Fruit fly (Drosophila melanogaster) whole organism, adult: ENCODE data around the gene Nepl8.

Experiments used
- CG11617 ChIP-seq: fragments of 200-800 bp; sonication (Bioruptor generic); optimal IDR thresholded peaks from 2 replicates; lab custom pipeline; 2017; ENCODE audit warnings: mild to moderate bottlenecking, missing biosample characterization, missing genetic modification reagents, missing genetic modification characterization
- CG12768 ChIP-seq: fragments of 200-800 bp; sonication (Bioruptor generic); optimal IDR thresholded peaks from 2 replicates; lab custom pipeline; 2017; ENCODE audit warnings: missing biosample characterization, missing genetic modification characterization, mild to moderate bottlenecking, moderate library complexity, missing genetic modification reagents
- CG14711 ChIP-seq: fragments of 200-800 bp; sonication (Bioruptor generic); optimal IDR thresholded peaks from 2 replicates; lab custom pipeline; 2018; ENCODE audit warnings: missing biosample characterization, mild to moderate bottlenecking, missing genetic modification characterization, moderate library complexity
- CG1620 ChIP-seq: fragments of 200-800 bp; sonication (Bioruptor generic); optimal IDR thresholded peaks from 2 replicates; lab custom pipeline; 2016; ENCODE audit warnings: missing biosample characterization, missing genetic modification characterization
- CG33017 ChIP-seq: fragments of 200-800 bp; sonication (Bioruptor generic); optimal IDR thresholded peaks from 2 replicates; lab custom pipeline; 2018; ENCODE audit warnings: missing biosample characterization, mild to moderate bottlenecking, missing genetic modification characterization, moderate library complexity
- CG5204 ChIP-seq: fragments of 200-800 bp; sonication (Bioruptor generic); optimal IDR thresholded peaks from 2 replicates; lab custom pipeline; 2016; ENCODE audit warnings: missing biosample characterization, missing genetic modification characterization
- CG7045 ChIP-seq: fragments of 200-800 bp; sonication (Bioruptor generic); optimal IDR thresholded peaks from 2 replicates; lab custom pipeline; 2017; ENCODE audit warnings: missing biosample characterization, mild to moderate bottlenecking, missing genetic modification characterization
- CG7101 ChIP-seq: fragments of 200-800 bp; sonication (Bioruptor generic); optimal IDR thresholded peaks from 2 replicates; lab custom pipeline; 2018; ENCODE audit warnings: missing biosample characterization, mild to moderate bottlenecking, missing genetic modification characterization, moderate library complexity
- Clk ChIP-seq: fragments of 200-800 bp; sonication (Bioruptor generic); optimal IDR thresholded peaks from 2 replicates; lab custom pipeline; 2017; ENCODE audit warnings: missing biosample characterization, missing genetic modification characterization
- Crg-1 ChIP-seq: fragments of 200-800 bp; sonication (Bioruptor generic); optimal IDR thresholded peaks from 2 replicates; lab custom pipeline; 2016; ENCODE audit warnings: missing biosample characterization, missing genetic modification characterization
- Hr96 ChIP-seq: fragments of 200-800 bp; sonication (Bioruptor generic); optimal IDR thresholded peaks from 2 replicates; lab custom pipeline; 2016; ENCODE audit warnings: missing biosample characterization, missing genetic modification characterization
- Mnt ChIP-seq: fragments of 200-800 bp; sonication (Bioruptor generic); optimal IDR thresholded peaks from 2 replicates; lab custom pipeline; 2016; ENCODE audit warnings: missing biosample characterization, mild to moderate bottlenecking, missing genetic modification characterization
- bab1 ChIP-seq: fragments of 200-800 bp; sonication (Bioruptor generic); optimal IDR thresholded peaks from 3 replicates; lab custom pipeline; 2019; ENCODE audit warnings: missing biosample characterization, mild to moderate bottlenecking, missing genetic modification characterization, moderate library complexity
- cic ChIP-seq: fragments of 200-800 bp; sonication (Bioruptor generic); optimal IDR thresholded peaks from 2 replicates; lab custom pipeline; 2017; ENCODE audit warnings: missing biosample characterization, mild to moderate bottlenecking, missing genetic modification characterization, moderate library complexity
- cnc ChIP-seq, 2 experiments: fragments of >200 bp; optimal IDR thresholded peaks; 2 replicates each; lab custom pipeline; 2017
- kay ChIP-seq: fragments of 200-800 bp; sonication (Bioruptor generic); peaks from one replicate; lab custom pipeline; 2016; ENCODE audit warnings: missing biosample characterization, missing genetic modification characterization, borderline replicate concordance
- ovo ChIP-seq: fragments of 200-800 bp; sonication (Bioruptor generic); optimal IDR thresholded peaks from 2 replicates; lab custom pipeline; 2016; ENCODE audit warnings: missing biosample characterization, missing genetic modification characterization
- pad ChIP-seq: fragments of 200-800 bp; sonication (Bioruptor generic); optimal IDR thresholded peaks from 3 replicates; lab custom pipeline; 2017; ENCODE audit warnings: missing biosample characterization, missing genetic modification characterization, mild to moderate bottlenecking, moderate library complexity, missing genetic modification reagents
- tj ChIP-seq: fragments of 200-800 bp; sonication (Bioruptor generic); optimal IDR thresholded peaks from 3 replicates; lab custom pipeline; 2017; ENCODE audit warnings: missing biosample characterization, mild to moderate bottlenecking, missing genetic modification characterization, moderate library complexity
- toe ChIP-seq: fragments of 200-800 bp; sonication (Bioruptor generic); optimal IDR thresholded peaks from 2 replicates; lab custom pipeline; 2016; ENCODE audit warnings: missing biosample characterization, missing genetic modification characterization

The Nepl8 gene

DNA sequence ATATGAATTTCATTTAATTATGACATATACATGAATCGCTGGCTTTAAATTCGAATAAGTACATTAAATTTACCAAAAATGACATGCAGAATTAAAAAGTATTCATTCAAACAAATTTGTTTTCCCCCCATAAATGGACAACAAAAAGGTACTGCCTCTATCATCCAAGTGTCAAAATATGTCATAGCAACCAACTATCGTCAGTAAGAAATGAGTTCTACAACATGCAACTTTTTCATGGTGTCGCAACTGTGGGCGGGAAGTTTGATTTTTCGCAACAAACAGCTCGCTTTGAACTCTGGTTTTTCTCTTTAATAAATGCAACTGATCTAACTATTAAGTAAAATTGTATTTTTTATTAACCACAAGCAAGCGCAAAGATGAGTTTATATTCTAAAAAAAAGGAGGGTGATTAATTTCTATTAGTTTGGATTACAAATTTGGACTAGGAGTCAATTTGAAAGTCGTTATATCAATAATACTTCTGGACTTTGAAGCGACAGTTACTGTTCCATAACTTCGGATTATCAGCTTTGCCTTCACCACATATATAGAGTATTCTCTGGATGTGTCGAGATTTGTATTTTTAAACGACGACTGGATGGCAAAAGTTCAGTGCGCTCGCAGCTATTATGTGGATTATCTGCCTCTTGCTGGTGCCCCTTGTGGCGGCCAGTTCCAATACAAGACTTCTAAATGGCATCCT is at the start of gene Nepl8:
TSS of gene Nepl8 (plus strand) at position 578 of the 706 bp plus-strand sequence.
- no peak for TF ChIP-seq ovo
- TF ChIP-seq CG33017 (tag; lab: Kevin White, UChicago), result no peak
- peak; percentile 11 for TF ChIP-seq CG1620 (GFP tag; lab: Kevin White, UChicago)
- no peak for TF ChIP-seq pad (GFP tag; lab: Kevin White, UChicago)
- no peak for TF ChIP-seq toe
- no peak for TF ChIP-seq CG14711 (tag; lab: Kevin White, UChicago)
- TF ChIP-seq Crg-1 (GFP tag; lab: Kevin White, UChicago), result peak; percentile 30
- peak; percentile 23 for TF ChIP-seq CG7101 (tag; lab: Kevin White, UChicago)
- TF ChIP-seq cic, result no peak
- TF ChIP-seq Mnt (GFP tag; lab: Kevin White, UChicago), result no peak
- TF ChIP-seq tj (GFP tag; lab: Kevin White, UChicago), result no peak
- no peak for TF ChIP-seq cnc (optimal IDR thresholded peaks at IDR 0.05; lab: Kevin White, UChicago)
- no peak for TF ChIP-seq kay
- TF ChIP-seq Clk (GFP tag; lab: Kevin White, UChicago), result no peak
- TF ChIP-seq Hr96 (GFP tag; lab: Kevin White, UChicago), result no peak
- peak; percentile 50 for TF ChIP-seq bab1 (GFP tag; lab: Kevin White, UChicago)
- TF ChIP-seq CG11617 (GFP tag; lab: Kevin White, UChicago), result no peak
- TF ChIP-seq CG5204 (GFP tag; lab: Kevin White, UChicago), result no peak
- TF ChIP-seq CG12768 (GFP tag; lab: Kevin White, UChicago), result no peak
- no peak for TF ChIP-seq CG7045 (GFP tag; lab: Kevin White, UChicago)

DNA sequence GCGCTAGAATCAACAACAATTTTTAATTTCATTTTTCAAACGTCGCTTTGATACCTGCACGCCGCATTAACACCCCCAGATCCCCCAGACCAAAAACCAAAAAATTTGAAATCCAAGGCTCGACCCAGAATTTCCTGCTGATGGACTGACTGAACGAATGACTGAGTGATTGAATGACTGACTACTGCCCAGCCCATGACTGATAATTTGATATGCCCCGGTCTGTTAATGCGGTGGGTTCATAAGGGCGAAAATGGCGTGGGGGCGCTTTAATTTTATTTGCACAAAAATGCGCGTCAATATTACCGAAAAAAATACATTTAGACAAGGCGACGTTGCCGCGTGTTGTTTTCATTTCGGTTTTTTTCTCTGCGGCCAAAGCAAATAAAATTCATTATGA is 45.3 kb upstream of the Nepl8 start:
- no peak for TF ChIP-seq tj (GFP tag; lab: Kevin White, UChicago)
- no peak for TF ChIP-seq cic
- no peak for TF ChIP-seq Crg-1 (GFP tag; lab: Kevin White, UChicago)
- no peak for TF ChIP-seq CG5204 (GFP tag; lab: Kevin White, UChicago)
- no peak for TF ChIP-seq bab1 (GFP tag; lab: Kevin White, UChicago)
- TF ChIP-seq CG7101 (tag; lab: Kevin White, UChicago), result no peak
- no peak for TF ChIP-seq Hr96 (GFP tag; lab: Kevin White, UChicago)
- TF ChIP-seq CG14711 (tag; lab: Kevin White, UChicago), result no peak

DNA sequence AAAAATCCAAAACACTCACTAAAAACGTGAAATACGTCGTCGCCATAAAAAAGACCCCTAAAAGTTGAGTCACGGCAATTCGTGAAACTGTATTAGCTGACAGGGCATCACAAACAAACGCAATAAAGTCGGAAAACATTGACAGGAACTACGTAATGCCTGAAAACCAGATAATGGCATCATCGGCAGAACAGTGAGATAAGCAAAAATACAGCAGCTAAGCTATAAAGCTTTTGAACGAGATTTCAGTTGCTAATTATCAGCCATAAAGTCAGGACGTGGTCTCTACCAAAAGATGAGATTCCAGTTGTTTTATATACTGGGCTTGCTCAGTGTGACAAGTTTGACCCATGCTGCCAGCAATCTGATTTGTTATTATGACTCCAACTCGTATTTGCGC is 42.9 kb upstream of the Nepl8 start, which contains the start of gene Idgf1:
TSS of gene Idgf1 (plus strand) at position 245 of the 400 bp plus-strand sequence.
- TF ChIP-seq ovo (no peak), CG1620 (GFP tag; lab: Kevin White, UChicago) (no peak), CG33017 (tag; lab: Kevin White, UChicago) (peak; percentile 18), kay (peak; percentile 53), tj (GFP tag; lab: Kevin White, UChicago) (peak; percentile 47)

DNA sequence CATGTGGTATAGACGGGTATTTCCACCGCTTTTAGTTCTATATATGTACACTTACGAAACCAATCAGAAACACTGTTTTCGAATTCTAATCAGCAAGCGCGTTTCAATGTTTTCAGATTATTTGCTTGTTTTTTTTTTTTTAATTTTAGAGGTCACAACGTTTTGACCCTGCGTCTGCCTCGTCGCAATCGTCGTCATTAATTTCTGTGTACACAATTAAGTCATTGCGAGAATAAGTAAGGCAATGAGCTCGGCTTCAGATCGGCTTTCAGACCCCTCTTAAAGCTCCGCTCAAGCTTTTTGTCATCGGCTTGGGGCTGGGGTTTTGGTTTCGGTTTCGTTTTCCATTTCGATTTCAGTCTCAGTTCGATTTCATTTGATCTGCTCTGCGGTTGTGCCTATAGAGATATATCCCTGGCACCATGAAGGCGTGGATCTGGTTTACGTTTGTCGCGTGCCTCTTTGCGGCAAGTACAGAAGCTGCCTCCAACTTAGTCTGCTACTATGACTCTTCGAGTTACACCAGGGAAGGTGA is 40.9 kb upstream of the Nepl8 start, which contains the start of gene Idgf2:
TSS of gene Idgf2 (plus strand) at position 356 of the 535 bp plus-strand sequence.
- no peak for TF ChIP-seq ovo
- no peak for TF ChIP-seq CG5204 (GFP tag; lab: Kevin White, UChicago)
- no peak for TF ChIP-seq CG33017 (tag; lab: Kevin White, UChicago)
- peak; percentile 80 for TF ChIP-seq pad (GFP tag; lab: Kevin White, UChicago)
- TF ChIP-seq kay, result peak; percentile 77

DNA sequence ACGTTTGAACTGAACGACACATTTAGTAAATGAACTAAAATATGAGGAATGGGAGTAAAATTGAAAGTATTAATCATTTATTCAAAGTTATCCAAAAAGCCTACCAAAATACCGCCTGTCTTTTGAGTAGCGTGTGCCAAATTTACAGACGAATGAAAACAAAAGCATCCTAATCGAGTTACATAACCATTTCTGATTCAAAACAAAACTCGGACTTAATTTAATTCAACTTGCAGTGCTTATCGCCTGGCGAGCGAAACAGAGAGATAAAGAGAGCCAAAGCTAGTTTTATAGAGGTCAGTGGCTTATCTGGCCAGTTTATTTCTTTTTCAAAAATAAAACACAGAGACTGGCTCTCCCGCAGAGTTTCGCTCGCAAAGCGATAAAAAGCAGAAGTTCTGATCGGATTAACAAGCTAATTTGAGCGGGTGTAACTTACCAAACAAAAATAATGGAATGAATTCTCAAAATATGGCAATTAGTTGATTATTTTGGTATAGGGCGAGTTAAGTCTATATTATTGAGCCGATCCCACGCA is 40.0 kb upstream of the Nepl8 start:
- TF ChIP-seq ovo, result no peak
- TF ChIP-seq kay, result peak; percentile 70
- no peak for TF ChIP-seq pad (GFP tag; lab: Kevin White, UChicago)
- no peak for TF ChIP-seq CG12768 (GFP tag; lab: Kevin White, UChicago)
- TF ChIP-seq CG7101 (tag; lab: Kevin White, UChicago), result no peak
- no peak for TF ChIP-seq CG11617 (GFP tag; lab: Kevin White, UChicago)
- no peak for TF ChIP-seq cic

DNA sequence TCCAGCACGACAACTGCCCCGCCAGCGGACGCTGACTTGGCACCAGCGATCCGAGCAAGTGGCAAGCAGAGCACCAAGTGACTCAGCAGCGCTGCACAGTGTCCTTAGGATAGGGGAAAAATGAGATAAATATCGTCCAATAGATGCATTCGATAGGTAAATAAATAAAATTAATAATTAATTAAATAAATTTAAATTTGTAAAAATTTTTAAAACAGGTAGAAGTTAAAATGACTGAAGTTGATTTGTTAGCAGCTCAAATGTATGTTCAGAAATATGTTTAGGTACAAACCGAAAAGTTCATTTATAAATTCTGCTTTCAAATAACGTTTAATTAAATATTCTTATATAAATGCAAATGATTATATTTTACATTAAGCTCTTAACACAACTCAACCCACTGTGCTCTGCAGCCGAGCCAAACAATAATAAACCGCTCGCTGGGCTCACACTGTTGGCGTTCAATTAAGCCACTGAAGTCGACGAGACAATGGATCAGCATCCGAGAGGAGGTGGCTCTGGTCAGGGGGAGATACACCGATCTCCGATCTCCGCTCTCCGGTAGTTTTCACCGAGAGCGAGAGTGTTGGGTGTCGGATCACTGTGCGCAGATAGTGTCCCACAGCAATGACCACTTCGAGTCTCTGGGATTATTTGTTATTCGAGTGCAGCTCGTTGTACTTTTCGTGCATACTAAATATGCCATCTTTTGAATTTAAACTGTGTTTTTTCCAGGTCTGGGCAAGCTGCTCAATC is 39.3 kb upstream of the Nepl8 start, which contains the start of gene CG5888:
TSS of gene CG5888 (minus strand) at position 19 of the 756 bp plus-strand sequence.
- peak; percentile 25 for TF ChIP-seq CG12768 (GFP tag; lab: Kevin White, UChicago)
- TF ChIP-seq Clk (GFP tag; lab: Kevin White, UChicago), result no peak
- no peak for TF ChIP-seq toe
- TF ChIP-seq cic, result no peak
- no peak for TF ChIP-seq CG5204 (GFP tag; lab: Kevin White, UChicago)
- TF ChIP-seq CG7101 (tag; lab: Kevin White, UChicago), result peak; percentile 48
- TF ChIP-seq CG11617 (GFP tag; lab: Kevin White, UChicago), result peak; percentile 72
- no peak for TF ChIP-seq bab1 (GFP tag; lab: Kevin White, UChicago)
- no peak for TF ChIP-seq Hr96 (GFP tag; lab: Kevin White, UChicago)
- no peak for TF ChIP-seq CG14711 (tag; lab: Kevin White, UChicago)
- TF ChIP-seq cnc (optimal IDR thresholded peaks at IDR 0.05; lab: Kevin White, UChicago), result no peak
- TF ChIP-seq Crg-1 (GFP tag; lab: Kevin White, UChicago), result no peak
- no peak for TF ChIP-seq ovo
- TF ChIP-seq tj (GFP tag; lab: Kevin White, UChicago), result peak; percentile 66
- TF ChIP-seq CG1620 (GFP tag; lab: Kevin White, UChicago), result no peak
- peak; percentile 45 for TF ChIP-seq CG33017 (tag; lab: Kevin White, UChicago)
- TF ChIP-seq Mnt (GFP tag; lab: Kevin White, UChicago), result no peak
- TF ChIP-seq CG7045 (GFP tag; lab: Kevin White, UChicago), result peak; percentile 33
- TF ChIP-seq pad (GFP tag; lab: Kevin White, UChicago), result no peak
- TF ChIP-seq kay, result peak; percentile 63
